Fruit fly (Drosophila melanogaster): ENCODE results near the gene Rab7.

DNA sequence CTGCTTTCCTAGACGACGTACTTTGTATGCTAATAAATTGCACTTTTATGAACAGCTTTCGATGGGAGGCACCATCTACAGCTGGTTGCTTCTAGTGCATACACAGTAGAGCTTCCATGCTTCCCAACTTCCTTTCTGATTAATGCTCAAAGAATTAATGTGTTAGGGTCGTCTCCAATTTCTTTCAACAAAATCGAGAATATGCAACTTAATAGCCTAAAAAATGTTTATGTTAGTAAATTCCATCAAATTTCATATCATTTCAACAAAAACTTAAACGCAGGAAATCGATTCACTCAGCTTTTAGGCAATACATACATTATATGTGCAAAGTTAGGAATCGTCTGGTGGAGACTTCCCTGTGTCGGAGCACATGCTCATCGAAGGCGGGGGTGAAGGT is 31.3 kb downstream of the Rab7 start:
- TF ChIP-seq psq (optimal IDR thresholded peaks at IDR 0.05): no peak
- no peak for TF ChIP-seq CG8478 (optimal IDR thresholded peaks at IDR 0.05)
